Worm (Caenorhabditis elegans) whole organism, midembryonic: ENCODE results near the gene K02E11.3.

Source experiments
- T22C8.4 ChIP-seq: fragments of 200-800 bp; sonication (Bioruptor generic); IDR thresholded peaks from 2 replicates; pipeline ENCODE4 v1.3.6; 2022; ENCODE audit warnings: missing genetic modification characterization, missing compliant biosample characterization
- flt-1 ChIP-seq: fragments of 200-800 bp; sonication (Bioruptor generic); IDR thresholded peaks from 2 replicates; pipeline ENCODE4 v1.3.6; 2022; ENCODE audit warnings: missing genetic modification characterization, missing compliant biosample characterization
- klf-2 ChIP-seq: fragments of 200-800 bp; sonication (Bioruptor generic); conservative IDR thresholded peaks from 2 replicates; pipeline ENCODE4 v1.3.6; 2022; ENCODE audit warnings: missing genetic modification reagents, missing genetic modification characterization, missing compliant biosample characterization
- med-1 ChIP-seq: sonication (generic microtip); optimal IDR thresholded peaks from 2 replicates; lab custom pipeline; 2017; ENCODE audit warnings: missing genetic modification characterization, mild to moderate bottlenecking, missing compliant biosample characterization, antibody characterized with exemption, missing genetic modification reagents; ENCODE audit not compliant: insufficient read depth
- ref-1 ChIP-seq: fragments of 200-800 bp; sonication (Bioruptor generic); conservative IDR thresholded peaks from 2 replicates; pipeline ENCODE4 v1.3.6; 2022; ENCODE audit warnings: missing genetic modification reagents, missing genetic modification characterization, missing compliant biosample characterization
- tab-1 ChIP-seq: fragments of 200-800 bp; sonication (Bioruptor generic); IDR thresholded peaks from 2 replicates; pipeline ENCODE4 v1.3.6; 2022; ENCODE audit warnings: missing genetic modification characterization, missing compliant biosample characterization
- ztf-23 ChIP-seq: fragments of 200-800 bp; sonication (Bioruptor generic); IDR thresholded peaks from 2 replicates; pipeline ENCODE4 v1.3.6; 2022; ENCODE audit warnings: missing genetic modification reagents, missing genetic modification characterization, missing compliant biosample characterization

DNA sequence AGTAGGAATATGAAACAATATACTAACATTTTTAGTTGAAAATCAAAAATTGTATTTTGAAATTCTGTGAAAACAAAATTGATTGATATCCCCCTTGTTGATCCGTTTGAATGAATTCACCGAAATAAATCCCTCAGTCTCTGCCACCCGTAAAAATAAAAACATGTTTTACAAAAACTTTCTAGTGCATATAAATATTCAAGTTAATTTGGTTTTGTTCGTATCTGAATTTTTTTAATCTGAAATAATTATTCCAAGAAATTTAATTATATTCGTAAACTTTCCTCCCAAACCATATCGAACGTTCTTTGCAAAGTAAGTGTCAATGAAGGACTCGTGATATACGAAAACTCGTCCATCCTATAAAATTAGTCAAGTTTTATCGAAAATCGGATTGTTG lies 26.4 kb upstream of the K02E11.3 start, which contains the start of gene F40G12.6:
- no peak for TF ChIP-seq ref-1 (GFP tag; lab: Robert Waterston, UW)
- TF ChIP-seq flt-1 (GFP tag; lab: Robert Waterston, UW): no peak
- TF ChIP-seq T22C8.4 (GFP tag; lab: Robert Waterston, UW): no peak
- TF ChIP-seq klf-2: no peak
- no peak for TF ChIP-seq med-1 (GFP tag; lab: Kevin White, UChicago)
- TF ChIP-seq tab-1 (GFP tag; lab: Robert Waterston, UW): no peak
- TF ChIP-seq ztf-23: no peak
